Worm (Caenorhabditis elegans) whole organism, L4/young adult: ENCODE data around the gene W06A7.4.

Experiments used
- dao-5 ChIP-seq: sonication (generic microtip); optimal IDR thresholded peaks from 2 replicates; lab custom pipeline; 2016; ENCODE audit warnings: missing genotype, missing genetic modification characterization, moderate library complexity, missing compliant biosample characterization
- him-1 ChIP-seq: sonication (generic microtip); optimal IDR thresholded peaks from 2 replicates; lab custom pipeline; 2016; ENCODE audit warnings: missing genotype, missing genetic modification reagents, missing genetic modification characterization, missing compliant biosample characterization

ce11 chrV:14838130-14838529 is 13.9 kb downstream of the W06A7.4 start:
- no peak for TF ChIP-seq him-1 (tag; lab: Kevin White, UChicago)
- no peak for TF ChIP-seq dao-5
